Worm (Caenorhabditis elegans) whole organism, L4 larva: ENCODE data around the gene nas-13.

Experiments
- R02D3.7 ChIP-seq: fragments of 150-350 bp; sonication (generic microtip); optimal IDR thresholded peaks from 3 replicates; lab custom pipeline; 2014; ENCODE audit warnings: missing biosample characterization, missing genetic modification characterization
- ama-1 ChIP-seq: fragments of 150-350 bp; optimal IDR thresholded peaks from 2 replicates; lab custom pipeline; 2014; ENCODE audit warnings: inconsistent platforms, mixed read lengths
- cey-2 ChIP-seq: sonication (generic microtip); optimal IDR thresholded peaks from 3 replicates; lab custom pipeline; 2017; ENCODE audit warnings: missing genetic modification characterization, mild to moderate bottlenecking, missing compliant biosample characterization, antibody characterized with exemption, borderline replicate concordance; ENCODE audit not compliant: insufficient read depth
- jun-1 ChIP-seq: fragments of 150-350 bp; optimal IDR thresholded peaks from 2 replicates; lab custom pipeline; 2014; ENCODE audit warnings: missing biosample characterization, missing genetic modification reagents, missing genetic modification characterization
- mdl-1 ChIP-seq, 2 experiments: fragments of 150-350 bp in 1 of 2; sonication (generic microtip) in 1 of 2; optimal IDR thresholded peaks; 2 replicates each; lab custom pipeline; 2014 to 2017; ENCODE audit warnings: missing biosample characterization in 2 of 2, missing genetic modification characterization in 2 of 2
- nhr-11 ChIP-seq: fragments of 150-350 bp; optimal IDR thresholded peaks from 2 replicates; lab custom pipeline; 2014; ENCODE audit warnings: missing biosample characterization, missing genetic modification characterization
- nhr-25 ChIP-seq: sonication (generic microtip); optimal IDR thresholded peaks from 2 replicates; lab custom pipeline; 2017; ENCODE audit warnings: missing genetic modification characterization, mild to moderate bottlenecking, missing compliant biosample characterization, antibody characterized with exemption, moderate library complexity, borderline replicate concordance; ENCODE audit not compliant: insufficient read depth
- pha-4 ChIP-seq, 2 experiments: fragments of 150-350 bp in 1 of 2; fragments of 200-800 bp in 1 of 2; sonication (Bioruptor generic) in 1 of 2; IDR thresholded peaks in 1 of 2; optimal IDR thresholded peaks in 1 of 2; 2 replicates each; pipeline versions ENCODE4 v1.3.6 to Lab custom; 2014 to 2022; ENCODE audit warnings: missing genetic modification characterization in 2 of 2, missing genetic modification reagents in 2 of 2, missing biosample characterization in 1 of 2, missing compliant biosample characterization in 1 of 2
- skn-1 ChIP-seq: fragments of 150-350 bp; optimal IDR thresholded peaks from 2 replicates; lab custom pipeline; 2014; ENCODE audit warnings: missing biosample characterization, missing genetic modification characterization
- snpc-1.2 ChIP-seq: fragments of 200-800 bp; sonication (Bioruptor generic); IDR thresholded peaks from 2 replicates; pipeline ENCODE4 v1.3.6; 2022; ENCODE audit warnings: missing genetic modification reagents, missing genetic modification characterization, missing compliant biosample characterization
- snpc-4 ChIP-seq: fragments of 150-350 bp; optimal IDR thresholded peaks from 2 replicates; lab custom pipeline; 2014; ENCODE audit warnings: missing biosample characterization, missing genetic modification characterization
- zag-1 ChIP-seq: fragments of 150-350 bp; optimal IDR thresholded peaks from 2 replicates; lab custom pipeline; 2014; ENCODE audit warnings: missing biosample characterization, missing genetic modification characterization
- zfp-3 ChIP-seq: fragments of 200-800 bp; sonication (Bioruptor generic); conservative IDR thresholded peaks from 2 replicates; pipeline ENCODE4 v1.3.6; 2022; ENCODE audit warnings: missing genetic modification reagents, missing genetic modification characterization, missing compliant biosample characterization

- no peak for TF ChIP-seq zfp-3 (GFP tag; lab: Robert Waterston, UW)
- no peak for TF ChIP-seq nhr-11 (tag; lab: Kevin White, UChicago)
- TF ChIP-seq skn-1 (tag; lab: Kevin White, UChicago), result no peak
- no peak for TF ChIP-seq ama-1
- TF ChIP-seq cey-2 (tag; lab: Kevin White, UChicago), result no peak
- no peak for TF ChIP-seq pha-4 (GFP tag; IDR thresholded peaks at IDR 0.05; lab: Robert Waterston, UW)
- no peak for TF ChIP-seq pha-4 (tag; optimal IDR thresholded peaks at IDR 0.05; lab: Kevin White, UChicago)
- no peak for TF ChIP-seq jun-1 (tag; lab: Kevin White, UChicago)
- peak in 1 of 2 experiments; percentile 12 for TF ChIP-seq mdl-1 (tag; optimal IDR thresholded peaks at IDR 0.05; lab: Kevin White, UChicago)
- TF ChIP-seq zag-1, result no peak
- no peak for TF ChIP-seq R02D3.7
- no peak for TF ChIP-seq nhr-25
- no peak for TF ChIP-seq snpc-4 (tag; lab: Kevin White, UChicago)
- TF ChIP-seq snpc-1.2, result no peak
Observed at ce11 chrX:15384090-15384624, 43.9 kb downstream of the nas-13 start.
